Fruit fly (Drosophila melanogaster) whole organism, embryonic: Measurements from ENCODE around the gene CG31100.

ENCODE experiments used
- Blimp-1 ChIP-seq: fragments of 200-800 bp; sonication (Bioruptor generic); optimal IDR thresholded peaks from 3 replicates; lab custom pipeline; 2018; ENCODE audit warnings: missing biosample characterization, missing genetic modification characterization, mild to moderate bottlenecking, moderate library complexity, missing genetic modification reagents
- CG11085 ChIP-seq: fragments of 200-800 bp; sonication (Bioruptor generic); IDR thresholded peaks from 2 replicates; pipeline ENCODE4 v1.3.6; 2022; ENCODE audit warnings: missing biosample characterization, missing genetic modification characterization
- CG15601 ChIP-seq: fragments of 200-800 bp; sonication (Bioruptor generic); optimal IDR thresholded peaks from 3 replicates; lab custom pipeline; 2019; ENCODE audit warnings: missing biosample characterization, mild to moderate bottlenecking, missing genetic modification characterization, moderate library complexity
- CG16863 ChIP-seq: fragments of 200-800 bp; sonication (Bioruptor generic); optimal IDR thresholded peaks from 3 replicates; lab custom pipeline; 2016; ENCODE audit warnings: missing biosample characterization, missing genetic modification characterization
- CG17829 ChIP-seq: fragments of 200-800 bp; optimal IDR thresholded peaks from 2 replicates; lab custom pipeline; 2019; ENCODE audit warnings: missing biosample characterization, mild to moderate bottlenecking, missing genetic modification characterization, moderate library complexity
- CG1792 ChIP-seq: fragments of 200-800 bp; sonication (Bioruptor generic); optimal IDR thresholded peaks from 2 replicates; lab custom pipeline; 2016; ENCODE audit warnings: missing biosample characterization, missing genetic modification characterization
- CG18011 ChIP-seq: fragments of 200-800 bp; sonication (Bioruptor generic); optimal IDR thresholded peaks from 2 replicates; lab custom pipeline; 2017; ENCODE audit warnings: missing biosample characterization, missing genetic modification characterization, mild to moderate bottlenecking, moderate library complexity, missing genotype
- CG32532 ChIP-seq: fragments of 200-800 bp; sonication (Bioruptor generic); IDR thresholded peaks from 2 replicates; pipeline ENCODE4 v1.3.6; 2022; ENCODE audit warnings: missing biosample characterization, missing genetic modification characterization
- CG33557 ChIP-seq: fragments of 200-800 bp; sonication (Bioruptor generic); optimal IDR thresholded peaks from 2 replicates; lab custom pipeline; 2019; ENCODE audit warnings: missing biosample characterization, mild to moderate bottlenecking, missing genetic modification characterization, moderate library complexity
- CG34224 ChIP-seq: fragments of 200-800 bp; sonication (Bioruptor generic); IDR thresholded peaks from 3 replicates; pipeline ENCODE4 v1.3.6; 2022; ENCODE audit warnings: missing biosample characterization, missing genetic modification characterization; ENCODE audit not compliant: partially characterized antibody
- CG6175 ChIP-seq: fragments of 200-800 bp; sonication (Bioruptor generic); IDR thresholded peaks from 3 replicates; pipeline ENCODE4 v1.3.6; 2022; ENCODE audit warnings: missing biosample characterization, missing genetic modification characterization
- CG8765 ChIP-seq: fragments of 200-800 bp; sonication (Bioruptor generic); IDR thresholded peaks from 2 replicates; pipeline ENCODE4 v1.3.6; 2022; ENCODE audit warnings: missing biosample characterization, missing genetic modification characterization
- D19B ChIP-seq: fragments of 200-800 bp; sonication (Bioruptor generic); optimal IDR thresholded peaks from 2 replicates; lab custom pipeline; 2017; ENCODE audit warnings: missing biosample characterization, mild to moderate bottlenecking, missing genetic modification characterization
- Dp ChIP-seq: fragments of 200-800 bp; sonication (Bioruptor generic); optimal IDR thresholded peaks from 2 replicates; lab custom pipeline; 2018; ENCODE audit warnings: missing biosample characterization, mild to moderate bottlenecking, missing genetic modification characterization, moderate library complexity
- Elba2 ChIP-seq: fragments of 200-800 bp; sonication (Bioruptor generic); optimal IDR thresholded peaks from 3 replicates; lab custom pipeline; 2016; ENCODE audit warnings: missing biosample characterization, missing genetic modification characterization
- Ets97D ChIP-seq: fragments of 200-800 bp; sonication (Bioruptor generic); optimal IDR thresholded peaks from 3 replicates; lab custom pipeline; 2016; ENCODE audit warnings: missing biosample characterization, missing genetic modification characterization
- Hr3 ChIP-seq: fragments of 200-800 bp; sonication (Bioruptor generic); optimal IDR thresholded peaks from 3 replicates; lab custom pipeline; 2016; ENCODE audit warnings: missing biosample characterization, missing genetic modification characterization
- Med ChIP-seq: fragments of 200-800 bp; sonication (Bioruptor generic); peaks from one replicate; lab custom pipeline; 2016; ENCODE audit warnings: missing biosample characterization, missing genetic modification characterization, mild to moderate bottlenecking, inconsistent platforms, moderate library complexity
- Nf-YA ChIP-seq: fragments of 200-800 bp; sonication (Bioruptor generic); IDR thresholded peaks from 2 replicates; pipeline ENCODE4 v1.3.6; 2022; ENCODE audit warnings: missing biosample characterization, missing genetic modification characterization
- Opbp ChIP-seq: fragments of 200-800 bp; sonication (Bioruptor generic); IDR thresholded peaks from 3 replicates; pipeline ENCODE4 v1.3.6; 2022; ENCODE audit warnings: missing biosample characterization, missing genetic modification characterization; ENCODE audit not compliant: partially characterized antibody
- Six4 ChIP-seq: fragments of 200-800 bp; sonication (Bioruptor generic); optimal IDR thresholded peaks from 2 replicates; lab custom pipeline; 2016; ENCODE audit warnings: missing biosample characterization, missing genetic modification characterization
- Trl ChIP-seq, 3 experiments: fragments of >200 bp in 2 of 3; fragments of 200-800 bp in 1 of 3; sonication (Bioruptor generic) in 1 of 3; optimal IDR thresholded peaks; 2 replicates in 1 of 3; 3 replicates in 2 of 3; lab custom pipeline; 2016 to 2017; ENCODE audit warnings: missing biosample characterization in 1 of 3, missing genetic modification characterization in 1 of 3
- Usf ChIP-seq: fragments of 200-800 bp; sonication (Bioruptor generic); optimal IDR thresholded peaks from 2 replicates; lab custom pipeline; 2017; ENCODE audit warnings: missing genotype, missing biosample characterization, missing genetic modification characterization
- aop ChIP-seq: fragments of 200-800 bp; sonication (Bioruptor generic); IDR thresholded peaks from 2 replicates; pipeline ENCODE4 v1.3.6; 2022; ENCODE audit warnings: missing biosample characterization, missing genetic modification characterization
- bsh ChIP-seq, 2 experiments: fragments of 200-800 bp; sonication (Bioruptor generic); optimal IDR thresholded peaks; 2 replicates each; lab custom pipeline; 2017 to 2018; ENCODE audit warnings: mild to moderate bottlenecking in 2 of 2, missing biosample characterization in 2 of 2, missing genetic modification characterization in 2 of 2, moderate library complexity in 1 of 2
- btn ChIP-seq: fragments of 200-800 bp; sonication (Bioruptor generic); optimal IDR thresholded peaks from 2 replicates; lab custom pipeline; 2016; ENCODE audit warnings: missing biosample characterization, missing genetic modification characterization
- ci ChIP-seq: fragments of 200-800 bp; sonication (Bioruptor generic); IDR thresholded peaks from 3 replicates; pipeline ENCODE4 v1.3.6; 2022; ENCODE audit warnings: missing biosample characterization, missing genetic modification characterization
- dati ChIP-seq: fragments of 200-800 bp; sonication (Bioruptor generic); IDR thresholded peaks from 2 replicates; pipeline ENCODE4 v1.3.6; 2022; ENCODE audit warnings: missing biosample characterization, missing genetic modification characterization
- dm ChIP-seq: fragments of 200-800 bp; sonication (Bioruptor generic); optimal IDR thresholded peaks from 3 replicates; lab custom pipeline; 2016; ENCODE audit warnings: missing biosample characterization, missing genetic modification characterization
- dmrt11E ChIP-seq: fragments of 200-800 bp; sonication (Bioruptor generic); optimal IDR thresholded peaks from 3 replicates; lab custom pipeline; 2018; ENCODE audit warnings: missing biosample characterization, mild to moderate bottlenecking, missing genetic modification characterization, moderate library complexity
- en ChIP-seq: fragments of 200-800 bp; sonication (Bioruptor generic); optimal IDR thresholded peaks from 2 replicates; lab custom pipeline; 2016; ENCODE audit warnings: missing biosample characterization, missing genetic modification characterization
- ewg ChIP-seq: fragments of 200-800 bp; sonication (Bioruptor generic); optimal IDR thresholded peaks from 3 replicates; lab custom pipeline; 2017; ENCODE audit warnings: mild to moderate bottlenecking, missing biosample characterization, missing genetic modification reagents, missing genetic modification characterization
- grau ChIP-seq: fragments of 200-800 bp; optimal IDR thresholded peaks from 3 replicates; lab custom pipeline; 2019; ENCODE audit warnings: missing biosample characterization, mild to moderate bottlenecking, missing genetic modification characterization, moderate library complexity
- grn ChIP-seq: fragments of 200-800 bp; sonication (Bioruptor generic); optimal IDR thresholded peaks from 3 replicates; lab custom pipeline; 2017; ENCODE audit warnings: missing biosample characterization, missing genetic modification characterization
- gt ChIP-seq: fragments of 200-800 bp; sonication (Bioruptor generic); IDR thresholded peaks from 2 replicates; pipeline ENCODE4 v1.3.6; 2022; ENCODE audit warnings: missing biosample characterization, missing genetic modification characterization
- ham ChIP-seq: fragments of 200-800 bp; sonication (Bioruptor generic); IDR thresholded peaks from 2 replicates; pipeline ENCODE4 v1.3.6; 2022; ENCODE audit warnings: missing biosample characterization, missing genetic modification characterization
- kay ChIP-seq: fragments of 200-800 bp; sonication (Bioruptor generic); optimal IDR thresholded peaks from 2 replicates; lab custom pipeline; 2016; ENCODE audit warnings: missing biosample characterization, missing genetic modification characterization
- lilli ChIP-seq: fragments of 200-800 bp; sonication (Bioruptor generic); optimal IDR thresholded peaks from 3 replicates; lab custom pipeline; 2016; ENCODE audit warnings: missing biosample characterization, missing genetic modification characterization
- maf-S ChIP-seq: fragments of 200-800 bp; sonication (Bioruptor generic); optimal IDR thresholded peaks from 2 replicates; lab custom pipeline; 2016; ENCODE audit warnings: missing biosample characterization, missing genetic modification characterization
- psq ChIP-seq: fragments of 200-800 bp; sonication (Bioruptor generic); optimal IDR thresholded peaks from 2 replicates; lab custom pipeline; 2017; ENCODE audit warnings: missing biosample characterization, missing genetic modification characterization
- schlank ChIP-seq: fragments of 200-800 bp; sonication (Bioruptor generic); optimal IDR thresholded peaks from 2 replicates; lab custom pipeline; 2018; ENCODE audit warnings: missing biosample characterization, mild to moderate bottlenecking, missing genetic modification characterization
- sna ChIP-seq: fragments of 200-800 bp; sonication (Bioruptor generic); IDR thresholded peaks from 2 replicates; pipeline ENCODE4 v1.3.6; 2022; ENCODE audit warnings: missing biosample characterization, missing genetic modification characterization; ENCODE audit not compliant: partially characterized antibody
- stc ChIP-seq: fragments of 200-800 bp; sonication (Bioruptor generic); IDR thresholded peaks from 2 replicates; pipeline ENCODE4 v1.3.6; 2022; ENCODE audit warnings: missing biosample characterization, missing genetic modification characterization
- tio ChIP-seq: fragments of 200-800 bp; sonication (Bioruptor generic); optimal IDR thresholded peaks from 2 replicates; lab custom pipeline; 2017; ENCODE audit warnings: missing biosample characterization, missing genetic modification characterization, inconsistent platforms
- tx ChIP-seq: fragments of 200-800 bp; sonication (Bioruptor generic); optimal IDR thresholded peaks from 2 replicates; lab custom pipeline; 2016; ENCODE audit warnings: missing biosample characterization, missing genetic modification characterization
- unc-4 ChIP-seq: fragments of 200-800 bp; sonication (Bioruptor generic); IDR thresholded peaks from 2 replicates; pipeline ENCODE4 v1.3.6; 2022; ENCODE audit warnings: missing biosample characterization, missing genetic modification characterization; ENCODE audit not compliant: partially characterized antibody
- vnd ChIP-seq: fragments of 200-800 bp; sonication (Bioruptor generic); IDR thresholded peaks from 3 replicates; pipeline ENCODE4 v1.3.6; 2022; ENCODE audit warnings: missing biosample characterization, missing genetic modification characterization; ENCODE audit not compliant: partially characterized antibody
- zen ChIP-seq: fragments of 200-800 bp; sonication (Bioruptor generic); optimal IDR thresholded peaks from 3 replicates; lab custom pipeline; 2018; ENCODE audit warnings: missing biosample characterization, mild to moderate bottlenecking, missing genetic modification characterization, moderate library complexity
- zen2 ChIP-seq: fragments of 200-800 bp; sonication (Bioruptor generic); IDR thresholded peaks from 3 replicates; pipeline ENCODE4 v1.3.6; 2022; ENCODE audit warnings: missing biosample characterization, missing genetic modification characterization; ENCODE audit not compliant: partially characterized antibody

CG31100 gene

dm6 chr3R:8992928-8993579 is 10.4 kb downstream of the CG31100 start, which contains the start of gene CG11975 (continued):
- TF ChIP-seq gt (GFP tag; lab: Robert Waterston, UW) (no peak), tx (GFP tag; lab: Kevin White, UChicago) (peak; percentile 86), zen2 (GFP tag; lab: Robert Waterston, UW) (0 out of 3 replicates have a peak, but pooled peaks have one; percentile 26), stc (GFP tag; lab: Robert Waterston, UW) (no peak), en (GFP tag; lab: Kevin White, UChicago) (peak; percentile 62), bsh (GFP tag; optimal IDR thresholded peaks at IDR 0.05; lab: Kevin White, UChicago) (peak in 1 of 2 experiments; percentile 50), CG33557 (GFP tag; lab: Kevin White, UChicago) (peak; percentile 63), Med (peak; percentile 97), Nf-YA (GFP tag; lab: Robert Waterston, UW) (0 out of 2 replicates have a peak, but pooled peaks have one; percentile 27), CG1792 (GFP tag; lab: Kevin White, UChicago) (peak; percentile 68), CG8765 (GFP tag; lab: Robert Waterston, UW) (peak; percentile 57), CG18011 (GFP tag; lab: Kevin White, UChicago) (peak; percentile 78), Ets97D (peak; percentile 82), Dp (GFP tag; lab: Kevin White, UChicago) (peak; percentile 3), Six4 (peak; percentile 67), grn (GFP tag; lab: Kevin White, UChicago) (no peak), CG15601 (peak; percentile 60), ham (GFP tag; lab: Robert Waterston, UW) (no peak), ewg (peak; percentile 50), btn (GFP tag; lab: Kevin White, UChicago) (peak; percentile 61), psq (GFP tag; lab: Kevin White, UChicago) (peak; percentile 35), CG32532 (GFP tag; lab: Robert Waterston, UW) (peak; percentile 73), tio (no peak), lilli (peak; percentile 90), CG34224 (GFP tag; lab: Robert Waterston, UW) (peak; percentile 61; the same call in 2 of the 3 replicates), zen (tag; lab: Kevin White, UChicago) (peak; percentile 65), dati (no peak), Elba2 (GFP tag; lab: Kevin White, UChicago) (no peak), vnd (GFP tag; lab: Robert Waterston, UW) (peak; percentile 68), grau (tag; lab: Kevin White, UChicago) (peak; percentile 67), maf-S (GFP tag; lab: Kevin White, UChicago) (peak; percentile 85), ci (GFP tag; lab: Robert Waterston, UW) (peak; percentile 29; the same call in 1 of the 3 replicates), dmrt11E (tag; lab: Kevin White, UChicago) (peak; percentile 59), Trl (optimal IDR thresholded peaks at IDR 0.05; lab: Kevin White, UChicago) (no peak), Trl (GFP tag; optimal IDR thresholded peaks at IDR 0.05; lab: Kevin White, UChicago) (peak; percentile 92), CG17829 (tag; lab: Kevin White, UChicago) (peak; percentile 72), sna (peak; percentile 60), dm (peak; percentile 66), CG6175 (GFP tag; lab: Robert Waterston, UW) (no peak), unc-4 (GFP tag; lab: Robert Waterston, UW) (peak; percentile 77), kay (GFP tag; lab: Kevin White, UChicago) (peak; percentile 49), Opbp (GFP tag; lab: Robert Waterston, UW) (peak; percentile 55; the same call in 2 of the 3 replicates), aop (GFP tag; lab: Robert Waterston, UW) (no peak), schlank (tag; lab: Kevin White, UChicago) (peak; percentile 37), CG16863 (GFP tag; lab: Kevin White, UChicago) (peak; percentile 80), Usf (no peak), D19B (GFP tag; lab: Kevin White, UChicago) (peak; percentile 40), Blimp-1 (no peak), Hr3 (GFP tag; lab: Kevin White, UChicago) (peak; percentile 73), CG11085 (GFP tag; lab: Robert Waterston, UW) (peak; percentile 47; the same call in 1 of the 2 replicates)
